Worm (Caenorhabditis elegans) whole organism, L3 larva: ENCODE results near the gene mtm-6.

Experiments
- aly-2 ChIP-seq: fragments of 150-350 bp; optimal IDR thresholded peaks from 2 replicates; lab custom pipeline; 2014; ENCODE audit warnings: missing biosample characterization, missing genetic modification characterization
- ceh-9 ChIP-seq: sonication (generic microtip); optimal IDR thresholded peaks from 2 replicates; lab custom pipeline; 2018; ENCODE audit warnings: missing biosample characterization, missing genetic modification characterization
- elt-1 ChIP-seq: fragments of 150-350 bp; optimal IDR thresholded peaks from 2 replicates; lab custom pipeline; 2014; ENCODE audit warnings: missing biosample characterization, missing genetic modification characterization
- fkh-10 ChIP-seq: sonication (generic microtip); optimal IDR thresholded peaks from 2 replicates; lab custom pipeline; 2017; ENCODE audit warnings: missing biosample characterization, missing genetic modification reagents, missing genetic modification characterization
- fos-1 ChIP-seq: fragments of 150-350 bp; optimal IDR thresholded peaks from 2 replicates; lab custom pipeline; 2014; ENCODE audit warnings: missing biosample characterization, missing genetic modification characterization
- nhr-11 ChIP-seq: fragments of 150-350 bp; optimal IDR thresholded peaks from 2 replicates; lab custom pipeline; 2014; ENCODE audit warnings: missing biosample characterization, missing genetic modification characterization
- nhr-237 ChIP-seq: fragments of 150-350 bp; optimal IDR thresholded peaks from 2 replicates; lab custom pipeline; 2014; ENCODE audit warnings: missing biosample characterization, missing genetic modification characterization
- snpc-4 ChIP-seq: fragments of 150-350 bp; optimal IDR thresholded peaks from 2 replicates; lab custom pipeline; 2014; ENCODE audit warnings: missing biosample characterization, missing genetic modification characterization
- unc-39 ChIP-seq: sonication (generic microtip); optimal IDR thresholded peaks from 4 replicates; lab custom pipeline; 2017; ENCODE audit warnings: missing biosample characterization, missing genetic modification characterization

ce11 chrIII:13370980-13371379 lies 24.1 kb downstream of the mtm-6 start, which contains the start of gene T03F6.9:
- no peak for TF ChIP-seq ceh-9 (tag; lab: Kevin White, UChicago)
- TF ChIP-seq unc-39 (tag; lab: Kevin White, UChicago) = no peak
- TF ChIP-seq snpc-4 (tag; lab: Kevin White, UChicago) = no peak
- no peak for TF ChIP-seq nhr-237 (tag; lab: Kevin White, UChicago)
- TF ChIP-seq elt-1 (tag; lab: Kevin White, UChicago) = no peak
- no peak for TF ChIP-seq nhr-11
- no peak for TF ChIP-seq fkh-10 (GFP tag; lab: Kevin White, UChicago)
- no peak for TF ChIP-seq aly-2 (tag; lab: Kevin White, UChicago)
- no peak for TF ChIP-seq fos-1
